Fruit fly (Drosophila melanogaster): ENCODE measurements around the gene AdipoR.

Gene AdipoR

dm6 chr3R:22596450-22596849, 48.8 kb upstream of the AdipoR start (continued):
- no peak for TF ChIP-seq gfzf (GFP tag; optimal IDR thresholded peaks at IDR 0.05)
- TF ChIP-seq bab2 (GFP tag; optimal IDR thresholded peaks at IDR 0.05) = peak; percentile 61
- TF ChIP-seq tna (GFP tag; IDR thresholded peaks at IDR 0.05; ENCODE audit: partially characterized antibody) = no peak
- TF ChIP-seq zen2 (GFP tag; IDR thresholded peaks at IDR 0.05; ENCODE audit: partially characterized antibody) = no peak
- TF ChIP-seq CG10209 (GFP tag; optimal IDR thresholded peaks at IDR 0.05) = peak; percentile 62
- peak in 1 of 2 experiments; percentile 55 for TF ChIP-seq bsh (GFP tag; optimal IDR thresholded peaks at IDR 0.05)
- TF ChIP-seq CG4282 (GFP tag; optimal IDR thresholded peaks at IDR 0.05) = no peak
- TF ChIP-seq oc (tag; optimal IDR thresholded peaks at IDR 0.05) = no peak
- TF ChIP-seq CG13287 (GFP tag; IDR thresholded peaks at IDR 0.05; ENCODE audit: partially characterized antibody) = no peak
- TF ChIP-seq CG13296 (GFP tag; optimal IDR thresholded peaks at IDR 0.05) = peak; percentile 56
- no peak for TF ChIP-seq pum (GFP tag; optimal IDR thresholded peaks at IDR 0.05)
- TF ChIP-seq CG6791 (GFP tag; IDR thresholded peaks at IDR 0.05; ENCODE audit: partially characterized antibody) = no peak
- TF ChIP-seq zfh2 (GFP tag; optimal IDR thresholded peaks at IDR 0.05) = no peak
- TF ChIP-seq eve (GFP tag; optimal IDR thresholded peaks at IDR 0.05) = no peak
- TF ChIP-seq CG9215 (GFP tag; IDR thresholded peaks at IDR 0.05) = no peak
- no peak for TF ChIP-seq prd (optimal IDR thresholded peaks at IDR 0.05)
- TF ChIP-seq prd (GFP tag; IDR thresholded peaks at IDR 0.05) = no peak
- TF ChIP-seq klu (GFP tag; IDR thresholded peaks at IDR 0.05) = no peak
- TF ChIP-seq tgo (GFP tag; IDR thresholded peaks at IDR 0.05) = peak; percentile 46; the same call in 1 of the 3 replicates
- peak; percentile 56 for TF ChIP-seq HmgZ (tag; optimal IDR thresholded peaks at IDR 0.05)
- TF ChIP-seq vnd (GFP tag; IDR thresholded peaks at IDR 0.05; ENCODE audit: partially characterized antibody) = no peak
- peak; percentile 19 for TF ChIP-seq gsb-n (tag; optimal IDR thresholded peaks at IDR 0.05)
- TF ChIP-seq Doc2 (GFP tag; IDR thresholded peaks at IDR 0.05) = no peak
- no peak for TF ChIP-seq dimm (GFP tag; IDR thresholded peaks at IDR 0.05)
- peak; percentile 1 for TF ChIP-seq ERR (GFP tag; optimal IDR thresholded peaks at IDR 0.05)
- no peak for TF ChIP-seq emc (GFP tag; optimal IDR thresholded peaks at IDR 0.05)
- TF ChIP-seq CG17328 (GFP tag; IDR thresholded peaks at IDR 0.05) = peak; percentile 47; the same call in 1 of the 2 replicates
- no peak for TF ChIP-seq Nf-YC (tag; optimal IDR thresholded peaks at IDR 0.05)
- TF ChIP-seq CG10979 (tag; optimal IDR thresholded peaks at IDR 0.05) = no peak
- TF ChIP-seq CG2116 (GFP tag; optimal IDR thresholded peaks at IDR 0.05) = peak; percentile 31
- peak; percentile 5 for TF ChIP-seq CG8944 (GFP tag; optimal IDR thresholded peaks at IDR 0.05)
- no peak for TF ChIP-seq Doc3 (GFP tag; IDR thresholded peaks at IDR 0.05; ENCODE audit: partially characterized antibody)
- no peak for TF ChIP-seq ash1 (GFP tag; optimal IDR thresholded peaks at IDR 0.05)
- TF ChIP-seq dpn (GFP tag; optimal IDR thresholded peaks at IDR 0.05) = peak in 1 of 2 experiments; percentile 47
- TF ChIP-seq CG30020 (tag; optimal IDR thresholded peaks at IDR 0.05) = no peak
- peak; percentile 34 for TF ChIP-seq CG14710 (tag; optimal IDR thresholded peaks at IDR 0.05)
- TF ChIP-seq Dip2 (GFP tag; IDR thresholded peaks at IDR 0.05) = no peak
- no peak for TF ChIP-seq Dip3 (GFP tag; optimal IDR thresholded peaks at IDR 0.05)
- TF ChIP-seq CG12942 (GFP tag; optimal IDR thresholded peaks at IDR 0.05) = peak; percentile 42
- TF ChIP-seq CG5180 (GFP tag; optimal IDR thresholded peaks at IDR 0.05) = peak; percentile 28
- TF ChIP-seq CG9932 (GFP tag; IDR thresholded peaks at IDR 0.05) = peak; percentile 19; the same call in 1 of the 2 replicates
- no peak for TF ChIP-seq Ssrp (tag; optimal IDR thresholded peaks at IDR 0.05)
- no peak for TF ChIP-seq Six4 (GFP tag; optimal IDR thresholded peaks at IDR 0.05)
- no peak for TF ChIP-seq CG30403 (GFP tag; optimal IDR thresholded peaks at IDR 0.05)
- TF ChIP-seq D19A (tag; optimal IDR thresholded peaks at IDR 0.05) = peak; percentile 5
- no peak for TF ChIP-seq CG17186 (GFP tag; optimal IDR thresholded peaks at IDR 0.05)
- no peak for TF ChIP-seq cad (GFP tag; optimal IDR thresholded peaks at IDR 0.05)
- peak; percentile 25 for TF ChIP-seq CG1792 (GFP tag; optimal IDR thresholded peaks at IDR 0.05)
- TF ChIP-seq p53 (GFP tag; optimal IDR thresholded peaks at IDR 0.05) = peak; percentile 54
- peak; percentile 19 for TF ChIP-seq tup (GFP tag; optimal IDR thresholded peaks at IDR 0.05)
- TF ChIP-seq Hsf (GFP tag; optimal IDR thresholded peaks at IDR 0.05) = no peak
